Fruit fly (Drosophila melanogaster): ENCODE measurements around the gene tal-1A.

tal-1A gene

DNA sequence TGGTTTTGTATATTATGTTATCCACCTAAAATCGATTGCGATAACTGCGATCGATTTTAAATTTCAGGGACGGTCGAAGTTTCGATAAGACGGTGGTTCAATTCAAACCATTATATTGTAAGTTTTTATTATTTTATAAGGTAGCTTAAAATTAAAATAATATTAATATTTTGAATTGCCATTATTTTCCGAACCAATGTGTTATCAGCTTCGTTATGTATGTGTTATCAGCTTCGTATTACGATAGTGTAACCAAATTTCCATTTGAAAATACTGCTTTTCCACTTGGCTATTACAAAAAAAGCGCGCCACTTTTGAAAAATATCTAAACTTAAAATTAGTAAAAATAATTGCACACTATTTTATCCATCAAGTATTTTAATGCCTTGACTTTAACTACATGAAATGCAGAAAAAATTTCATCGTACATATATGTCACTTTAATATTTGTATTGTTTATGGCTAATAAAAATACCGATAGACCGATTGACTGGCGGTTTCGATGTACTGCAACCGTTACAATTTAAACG, 27.0 kb downstream of the tal-1A start, which contains the start of gene CG31495 (continued):
- TF ChIP-seq cad (GFP tag; optimal IDR thresholded peaks at IDR 0.05) (no peak), ham (GFP tag; IDR thresholded peaks at IDR 0.05) (no peak), CG17328 (GFP tag; IDR thresholded peaks at IDR 0.05) (peak; percentile 9; the same call in 1 of the 2 replicates), HLH4C (GFP tag; IDR thresholded peaks at IDR 0.05; ENCODE audit: partially characterized antibody) (peak; percentile 74), trem (tag; optimal IDR thresholded peaks at IDR 0.05) (peak; percentile 68), stwl (tag; optimal IDR thresholded peaks at IDR 0.05) (peak; percentile 78), CG13775 (GFP tag; optimal IDR thresholded peaks at IDR 0.05) (peak; percentile 24), Dll (GFP tag; IDR thresholded peaks at IDR 0.05; ENCODE audit: partially characterized antibody) (peak; percentile 60; the same call in 3 of the 4 replicates), Trl (optimal IDR thresholded peaks at IDR 0.05) (no peak), Trl (GFP tag; optimal IDR thresholded peaks at IDR 0.05) (no peak), slbo (GFP tag; IDR thresholded peaks at IDR 0.05) (peak; percentile 52), peb (GFP tag; IDR thresholded peaks at IDR 0.05) (no peak), Gsc (GFP tag; IDR thresholded peaks at IDR 0.05) (no peak), CG4854 (GFP tag; optimal IDR thresholded peaks at IDR 0.05) (no peak), tin (GFP tag; optimal IDR thresholded peaks at IDR 0.05) (peak; percentile 31), Hr51 (GFP tag; optimal IDR thresholded peaks at IDR 0.05) (no peak), CG12659 (GFP tag; optimal IDR thresholded peaks at IDR 0.05) (peak; percentile 71), dpn (GFP tag; optimal IDR thresholded peaks at IDR 0.05) (peak in 1 of 2 experiments; percentile 34), phol (tag; optimal IDR thresholded peaks at IDR 0.05) (peak; percentile 67), Oli (tag; optimal IDR thresholded peaks at IDR 0.05) (no peak), pzg (GFP tag; optimal IDR thresholded peaks at IDR 0.05) (peak; percentile 66), unpg (GFP tag; optimal IDR thresholded peaks at IDR 0.05) (no peak), CG7839 (tag; optimal IDR thresholded peaks at IDR 0.05) (peak; percentile 28), knrl (GFP tag; IDR thresholded peaks at IDR 0.05; ENCODE audit: partially characterized antibody) (0 out of 3 replicates have a peak, but pooled peaks have one; percentile 39), CG10462 (GFP tag; optimal IDR thresholded peaks at IDR 0.05) (no peak), ind (GFP tag; optimal IDR thresholded peaks at IDR 0.05) (peak; percentile 8), CG17385 (GFP tag; optimal IDR thresholded peaks at IDR 0.05) (no peak), Dip3 (GFP tag; optimal IDR thresholded peaks at IDR 0.05) (peak; percentile 15), unc-4 (GFP tag; IDR thresholded peaks at IDR 0.05; ENCODE audit: partially characterized antibody) (peak; percentile 41), nau (GFP tag; optimal IDR thresholded peaks at IDR 0.05) (no peak), fd64A (GFP tag; optimal IDR thresholded peaks at IDR 0.05) (no peak), Med (GFP tag) (peak; percentile 66), Sox102F (GFP tag; optimal IDR thresholded peaks at IDR 0.05) (peak; percentile 32), CG13287 (GFP tag; IDR thresholded peaks at IDR 0.05; ENCODE audit: partially characterized antibody) (peak; percentile 54), BtbVII (GFP tag; optimal IDR thresholded peaks at IDR 0.05) (no peak), fu2 (GFP tag; optimal IDR thresholded peaks at IDR 0.05) (no peak), slou (GFP tag; optimal IDR thresholded peaks at IDR 0.05) (no peak), CG1529 (GFP tag; optimal IDR thresholded peaks at IDR 0.05) (no peak), zfh1 (GFP tag; IDR thresholded peaks at IDR 0.05) (no peak), Ets65A (GFP tag) (peak; percentile 84), Chrac-16 (GFP tag; optimal IDR thresholded peaks at IDR 0.05) (peak; percentile 35), Abd-B (GFP tag; optimal IDR thresholded peaks at IDR 0.05) (peak; percentile 57), Hmx (GFP tag; optimal IDR thresholded peaks at IDR 0.05) (no peak), hkb (optimal IDR thresholded peaks at IDR 0.05) (no peak), hkb (GFP tag; IDR thresholded peaks at IDR 0.05) (0 out of 2 replicates have a peak, but pooled peaks have one; percentile 9), cg (GFP tag; optimal IDR thresholded peaks at IDR 0.05) (no peak), gfzf (GFP tag; optimal IDR thresholded peaks at IDR 0.05) (peak; percentile 55), sd (tag; optimal IDR thresholded peaks at IDR 0.05) (no peak), Pdp1 (GFP tag; optimal IDR thresholded peaks at IDR 0.05) (peak in 1 of 2 experiments; percentile 85), Ada2b (GFP tag; IDR thresholded peaks at IDR 0.05) (0 out of 2 replicates have a peak, but pooled peaks have one; percentile 26)

Measured in whole organism, embryonic.